Worm (Caenorhabditis elegans): Measurements from ENCODE around the gene pqn-51.

pqn-51 gene

ce11 chrV:5064761-5065421 is 15.5 kb downstream of the pqn-51 start, which contains the start of gene mlk-1:
TSS of gene mlk-1 (minus strand) at chrV:5064811.
- TF ChIP-seq hmg-1.1 (GFP tag; IDR thresholded peaks at IDR 0.05) (peak; percentile 56; the same call in 1 of the 2 replicates), ctbp-1 (GFP tag; IDR thresholded peaks at IDR 0.05) (peak; percentile 37; the same call in 1 of the 2 replicates), mxl-2 (GFP tag; conservative IDR thresholded peaks at IDR 0.05) (no peak), saeg-2 (GFP tag; IDR thresholded peaks at IDR 0.05) (no peak), aha-1 (tag) (peak; percentile 96), hlh-30 (tag; optimal IDR thresholded peaks at IDR 0.05; ENCODE audit: insufficient read depth) (peak; percentile 96), fkh-10 (GFP tag; optimal IDR thresholded peaks at IDR 0.05) (peak; percentile 63), ceh-20 (GFP tag; IDR thresholded peaks at IDR 0.05) (no peak), lin-1 (GFP tag; IDR thresholded peaks at IDR 0.05) (0 out of 2 replicates have a peak, but pooled peaks have one; percentile 18), nhr-10 (tag; optimal IDR thresholded peaks at IDR 0.05) (peak; percentile 36), zfp-3 (GFP tag; conservative IDR thresholded peaks at IDR 0.05) (no peak), F37D6.2 (tag; optimal IDR thresholded peaks at IDR 0.05) (peak; percentile 32), dpl-1 (GFP tag; optimal IDR thresholded peaks at IDR 0.05) (peak; percentile 15), hlh-11 (tag; optimal IDR thresholded peaks at IDR 0.05) (peak; percentile 77), nhr-41 (GFP tag; IDR thresholded peaks at IDR 0.05) (no peak), madf-5 (GFP tag; IDR thresholded peaks at IDR 0.05) (no peak), rbr-2 (tag; optimal IDR thresholded peaks at IDR 0.05) (peak; percentile 78), Y5F2A.4 (GFP tag; optimal IDR thresholded peaks at IDR 0.05) (no peak), pqm-1 (tag; optimal IDR thresholded peaks at IDR 0.05) (peak; percentile 26), mdt-29 (GFP tag; IDR thresholded peaks at IDR 0.05) (peak; percentile 54; the same call in 1 of the 2 replicates), F44E2.7 (GFP tag; IDR thresholded peaks at IDR 0.05) (no peak), mep-1 (tag; optimal IDR thresholded peaks at IDR 0.05) (peak; percentile 75), nhr-25 (tag; optimal IDR thresholded peaks at IDR 0.05; ENCODE audit: borderline replicate concordance, insufficient read depth) (peak; percentile 60), nhr-42 (GFP tag; IDR thresholded peaks at IDR 0.05) (no peak), tra-1 (GFP tag; IDR thresholded peaks at IDR 0.05) (no peak; the same call in 1 of the 2 replicates), dve-1 (tag; optimal IDR thresholded peaks at IDR 0.05; ENCODE audit: insufficient read depth) (peak; percentile 62), unc-62 (GFP tag; optimal IDR thresholded peaks at IDR 0.05 in 1 of 2) (peak in 1 of 2 experiments; percentile 99), unc-62 (tag; optimal IDR thresholded peaks at IDR 0.05) (no peak), mxl-3 (GFP tag; optimal IDR thresholded peaks at IDR 0.05) (peak; percentile 41), vab-7 (GFP tag; IDR thresholded peaks at IDR 0.05) (no peak), nhr-77 (tag; optimal IDR thresholded peaks at IDR 0.05) (peak; percentile 28), zip-2 (tag; optimal IDR thresholded peaks at IDR 0.05) (no peak), ceh-28 (tag; optimal IDR thresholded peaks at IDR 0.05) (no peak), mes-2 (tag; optimal IDR thresholded peaks at IDR 0.05; ENCODE audit: poor library complexity, severe bottlenecking) (peak; percentile 34), nhr-6 (tag; optimal IDR thresholded peaks at IDR 0.05) (peak; percentile 40), ceh-82 (tag; optimal IDR thresholded peaks at IDR 0.05) (no peak), spr-1 (tag; optimal IDR thresholded peaks at IDR 0.05) (peak; percentile 12), set-16 (GFP tag; IDR thresholded peaks at IDR 0.05) (peak; percentile 46; the same call in 1 of the 2 replicates), nhr-48 (tag; optimal IDR thresholded peaks at IDR 0.05) (peak; percentile 43), spr-3 (GFP tag; optimal IDR thresholded peaks at IDR 0.05) (no peak), egl-27 (tag; optimal IDR thresholded peaks at IDR 0.05) (no peak), dmd-6 (GFP tag; IDR thresholded peaks at IDR 0.05) (peak; percentile 70), arid-1 (GFP tag; conservative IDR thresholded peaks at IDR 0.05) (peak; percentile 44; the same call in 1 of the 2 replicates), nhr-28 (tag; optimal IDR thresholded peaks at IDR 0.05) (peak; percentile 88), ceh-32 (tag; optimal IDR thresholded peaks at IDR 0.05; ENCODE audit: poor library complexity) (no peak), daf-16 (GFP tag; optimal IDR thresholded peaks at IDR 0.05) (no peak), daf-16 (tag; optimal IDR thresholded peaks at IDR 0.05) (peak; percentile 31), hif-1 (tag; optimal IDR thresholded peaks at IDR 0.05) (peak in 1 of 2 experiments; percentile 64), nhr-11 (tag; optimal IDR thresholded peaks at IDR 0.05) (peak; percentile 85), php-3 (GFP tag; IDR thresholded peaks at IDR 0.05) (no peak)
